Worm (Caenorhabditis elegans): ENCODE measurements around the gene E02H1.1.

The E02H1.1 gene

ce11 chrII:9602566-9602965, 11.6 kb upstream of the E02H1.1 start:
- TF ChIP-seq nhr-90 (tag; optimal IDR thresholded peaks at IDR 0.05; ENCODE audit: poor library complexity) (no peak), nhr-19 (GFP tag; conservative IDR thresholded peaks at IDR 0.05) (peak; percentile 56), fkh-8 (tag; optimal IDR thresholded peaks at IDR 0.05) (no peak), elt-3 (tag; optimal IDR thresholded peaks at IDR 0.05) (no peak), elt-2 (tag; optimal IDR thresholded peaks at IDR 0.05) (no peak), mab-9 (GFP tag; IDR thresholded peaks at IDR 0.05) (no peak), dsc-1 (tag; optimal IDR thresholded peaks at IDR 0.05) (no peak), snu-23 (GFP tag; optimal IDR thresholded peaks at IDR 0.05) (peak; percentile 25), lin-14 (GFP tag; optimal IDR thresholded peaks at IDR 0.05) (peak; percentile 5), blmp-1 (tag; optimal IDR thresholded peaks at IDR 0.05) (peak; percentile 76), lin-35 (GFP tag; optimal IDR thresholded peaks at IDR 0.05) (no peak), efl-1 (optimal IDR thresholded peaks at IDR 0.05) (no peak), efl-1 (GFP tag; optimal IDR thresholded peaks at IDR 0.05 in 1 of 2) (peak in 1 of 2 experiments; percentile 50), pax-3 (tag; optimal IDR thresholded peaks at IDR 0.05) (no peak), ceh-88 (GFP tag; IDR thresholded peaks at IDR 0.05) (no peak), hlh-17 (GFP tag; optimal IDR thresholded peaks at IDR 0.05; ENCODE audit: borderline replicate concordance) (no peak), Y116A8C.19 (tag; optimal IDR thresholded peaks at IDR 0.05; ENCODE audit: borderline replicate concordance) (no peak), lin-39 (tag; optimal IDR thresholded peaks at IDR 0.05) (no peak), C34B4.2 (tag; optimal IDR thresholded peaks at IDR 0.05) (no peak), unc-98 (GFP tag; IDR thresholded peaks at IDR 0.05) (no peak), dpl-1 (GFP tag; optimal IDR thresholded peaks at IDR 0.05) (no peak), jun-1 (tag; optimal IDR thresholded peaks at IDR 0.05) (no peak), nhr-12 (tag; optimal IDR thresholded peaks at IDR 0.05) (no peak), mef-2 (tag; optimal IDR thresholded peaks at IDR 0.05) (no peak), aly-2 (tag; optimal IDR thresholded peaks at IDR 0.05) (no peak), lin-15B (tag; optimal IDR thresholded peaks at IDR 0.05) (no peak), snpc-4 (tag; optimal IDR thresholded peaks at IDR 0.05) (no peak), grh-1 (GFP tag; IDR thresholded peaks at IDR 0.05) (no peak), nhr-20 (tag; optimal IDR thresholded peaks at IDR 0.05) (peak; percentile 55), nhr-71 (tag; optimal IDR thresholded peaks at IDR 0.05) (peak; percentile 45), tbx-2 (tag; optimal IDR thresholded peaks at IDR 0.05) (no peak), sox-4 (tag; optimal IDR thresholded peaks at IDR 0.05) (no peak), pqm-1 (tag; optimal IDR thresholded peaks at IDR 0.05) (no peak), nhr-11 (tag; optimal IDR thresholded peaks at IDR 0.05) (no peak), irx-1 (tag; optimal IDR thresholded peaks at IDR 0.05) (no peak), nhr-85 (tag) (peak; percentile 70), ceh-8 (GFP tag; optimal IDR thresholded peaks at IDR 0.05) (no peak)

ce11 chrII:9601679-9602078, 10.7 kb upstream of the E02H1.1 start:
- TF ChIP-seq ama-1 (optimal IDR thresholded peaks at IDR 0.05), result peak; percentile 68
- no peak for TF ChIP-seq dsc-1 (tag; optimal IDR thresholded peaks at IDR 0.05)
- no peak for TF ChIP-seq snpc-4 (tag; optimal IDR thresholded peaks at IDR 0.05)
- peak in 2 of 6 experiments; percentile 33 to 78 for TF ChIP-seq elt-3 (tag; optimal IDR thresholded peaks at IDR 0.05)
- TF ChIP-seq sox-4 (tag; optimal IDR thresholded peaks at IDR 0.05), result no peak
- TF ChIP-seq C16A3.4 (tag; optimal IDR thresholded peaks at IDR 0.05), result peak; percentile 53
- TF ChIP-seq dpl-1 (GFP tag; optimal IDR thresholded peaks at IDR 0.05), result peak in 1 of 3 experiments; percentile 25
- TF ChIP-seq nhr-237 (tag; optimal IDR thresholded peaks at IDR 0.05), result no peak
- TF ChIP-seq ceh-8 (GFP tag; optimal IDR thresholded peaks at IDR 0.05), result no peak
- TF ChIP-seq zip-4 (GFP tag; optimal IDR thresholded peaks at IDR 0.05), result no peak
- TF ChIP-seq nhr-71 (tag; optimal IDR thresholded peaks at IDR 0.05), result peak; percentile 88
- TF ChIP-seq blmp-1 (tag; optimal IDR thresholded peaks at IDR 0.05), result peak; percentile 86
- TF ChIP-seq snu-23 (GFP tag; optimal IDR thresholded peaks at IDR 0.05), result peak; percentile 84
- peak; percentile 90 for TF ChIP-seq nhr-19 (GFP tag; conservative IDR thresholded peaks at IDR 0.05)
- TF ChIP-seq alr-1 (tag; optimal IDR thresholded peaks at IDR 0.05; ENCODE audit: borderline replicate concordance), result no peak
- TF ChIP-seq nhr-11 (tag; optimal IDR thresholded peaks at IDR 0.05), result no peak
- TF ChIP-seq lin-15B (tag; optimal IDR thresholded peaks at IDR 0.05), result no peak
- TF ChIP-seq unc-130 (tag; optimal IDR thresholded peaks at IDR 0.05), result peak; percentile 81
- TF ChIP-seq nhr-20 (tag; optimal IDR thresholded peaks at IDR 0.05), result peak; percentile 92
- TF ChIP-seq nhr-47 (tag; optimal IDR thresholded peaks at IDR 0.05), result peak; percentile 11
- peak; percentile 66 for TF ChIP-seq nhr-90 (tag; optimal IDR thresholded peaks at IDR 0.05; ENCODE audit: poor library complexity)
- TF ChIP-seq nhr-85 (tag), result peak; percentile 91
- peak; percentile 83 for TF ChIP-seq lin-14 (GFP tag; optimal IDR thresholded peaks at IDR 0.05)
- TF ChIP-seq aha-1 (tag; optimal IDR thresholded peaks at IDR 0.05), result no peak
- no peak for TF ChIP-seq zag-1 (tag; optimal IDR thresholded peaks at IDR 0.05)
- no peak for TF ChIP-seq pag-3 (tag; optimal IDR thresholded peaks at IDR 0.05; ENCODE audit: borderline replicate concordance, insufficient read depth)
- no peak for TF ChIP-seq elt-2 (tag; optimal IDR thresholded peaks at IDR 0.05)
- TF ChIP-seq fkh-4 (tag; optimal IDR thresholded peaks at IDR 0.05; ENCODE audit: borderline replicate concordance), result no peak
- no peak for TF ChIP-seq jun-1 (tag; optimal IDR thresholded peaks at IDR 0.05)
- peak; percentile 53 to 64 for TF ChIP-seq lsy-2 (tag; optimal IDR thresholded peaks at IDR 0.05)
- TF ChIP-seq C04F5.9 (tag; optimal IDR thresholded peaks at IDR 0.05), result no peak
- no peak for TF ChIP-seq pqm-1 (tag; optimal IDR thresholded peaks at IDR 0.05)

Measured in whole organism, L1 larva.